Fruit fly (Drosophila melanogaster): ENCODE data around the gene CG11563.
A peak's percentile ranks its signal among the peaks of the same experiment; 100 is the strongest.

Gene CG11563

dm6 chr3R:31744044-31744652 lies 7.3 kb downstream of the CG11563 start, which contains the start of gene CG1896 (continued):
- peak; percentile 26 for TF ChIP-seq fd96Cb (tag; optimal IDR thresholded peaks at IDR 0.05)
- TF ChIP-seq ken (GFP tag; IDR thresholded peaks at IDR 0.05): peak; percentile 67; the same call in 2 of the 3 replicates
- no peak for TF ChIP-seq kni (GFP tag; optimal IDR thresholded peaks at IDR 0.05)
- TF ChIP-seq CG12155 (GFP tag; optimal IDR thresholded peaks at IDR 0.05): peak; percentile 38
- TF ChIP-seq CG1602 (GFP tag; optimal IDR thresholded peaks at IDR 0.05): peak; percentile 41
- no peak for TF ChIP-seq Bgb (GFP tag; IDR thresholded peaks at IDR 0.05; ENCODE audit: partially characterized antibody)
- peak; percentile 56 for TF ChIP-seq Ptx1 (GFP tag; IDR thresholded peaks at IDR 0.05)
- peak; percentile 45 for TF ChIP-seq CG30403 (GFP tag; optimal IDR thresholded peaks at IDR 0.05)
- TF ChIP-seq grau (tag; optimal IDR thresholded peaks at IDR 0.05): peak; percentile 29
- TF ChIP-seq hkb (optimal IDR thresholded peaks at IDR 0.05): no peak
- peak; percentile 52; the same call in 1 of the 2 replicates for TF ChIP-seq hkb (GFP tag; IDR thresholded peaks at IDR 0.05)

- TF ChIP-seq amos (GFP tag; IDR thresholded peaks at IDR 0.05; ENCODE audit: partially characterized antibody) (peak; percentile 25; the same call in 1 of the 2 replicates), CG6272 (GFP tag; IDR thresholded peaks at IDR 0.05) (no peak), ara (GFP tag; IDR thresholded peaks at IDR 0.05) (no peak), CG6689 (GFP tag; IDR thresholded peaks at IDR 0.05) (no peak), Fer1 (GFP tag; optimal IDR thresholded peaks at IDR 0.05) (no peak), bsh (GFP tag; optimal IDR thresholded peaks at IDR 0.05) (no peak), CG4854 (GFP tag; optimal IDR thresholded peaks at IDR 0.05) (no peak), inv (GFP tag; IDR thresholded peaks at IDR 0.05; ENCODE audit: partially characterized antibody) (no peak), unc-4 (GFP tag; IDR thresholded peaks at IDR 0.05; ENCODE audit: partially characterized antibody) (0 out of 2 replicates have a peak, but pooled peaks have one; percentile 18), Ssrp (tag; optimal IDR thresholded peaks at IDR 0.05) (no peak), CG10959 (GFP tag; IDR thresholded peaks at IDR 0.05) (no peak), cas (GFP tag; IDR thresholded peaks at IDR 0.05) (no peak), CG1603 (tag; optimal IDR thresholded peaks at IDR 0.05) (peak; percentile 60), Dad (GFP tag; optimal IDR thresholded peaks at IDR 0.05) (no peak), Awh (GFP tag; IDR thresholded peaks at IDR 0.05) (no peak), lab (GFP tag; optimal IDR thresholded peaks at IDR 0.05) (no peak), CG8924 (tag; optimal IDR thresholded peaks at IDR 0.05) (peak; percentile 49), CG5180 (GFP tag; optimal IDR thresholded peaks at IDR 0.05) (no peak), pan (optimal IDR thresholded peaks at IDR 0.05) (no peak), pan (GFP tag; optimal IDR thresholded peaks at IDR 0.05 in 1 of 2, IDR thresholded peaks at IDR 0.05 in 1 of 2) (no peak), CG18619 (GFP tag; optimal IDR thresholded peaks at IDR 0.05) (no peak), CG13296 (GFP tag; optimal IDR thresholded peaks at IDR 0.05) (no peak), Max (GFP tag; optimal IDR thresholded peaks at IDR 0.05) (peak; percentile 48), CG15696 (tag; optimal IDR thresholded peaks at IDR 0.05) (no peak), trh (GFP tag; optimal IDR thresholded peaks at IDR 0.05) (no peak), odd (GFP tag; optimal IDR thresholded peaks at IDR 0.05) (no peak), gem (tag; optimal IDR thresholded peaks at IDR 0.05) (no peak), en (GFP tag; optimal IDR thresholded peaks at IDR 0.05) (no peak), Hmx (GFP tag; optimal IDR thresholded peaks at IDR 0.05) (no peak), vvl (GFP tag; IDR thresholded peaks at IDR 0.05) (peak; percentile 16; the same call in 1 of the 2 replicates), Sry-δ (GFP tag; optimal IDR thresholded peaks at IDR 0.05) (peak; percentile 26), ssp (GFP tag; IDR thresholded peaks at IDR 0.05) (no peak), CG13287 (GFP tag; IDR thresholded peaks at IDR 0.05; ENCODE audit: partially characterized antibody) (peak; percentile 23; the same call in 1 of the 2 replicates), Nf-YA (GFP tag; IDR thresholded peaks at IDR 0.05) (no peak), CG32772 (GFP tag; IDR thresholded peaks at IDR 0.05) (no peak), her (GFP tag; optimal IDR thresholded peaks at IDR 0.05) (peak; percentile 77), CG6683 (GFP tag; optimal IDR thresholded peaks at IDR 0.05) (no peak), schlank (tag; optimal IDR thresholded peaks at IDR 0.05) (no peak), CG12155 (GFP tag; optimal IDR thresholded peaks at IDR 0.05) (no peak)
Observed at dm6 chr3R:31745629-31746081, 8.8 kb downstream of the CG11563 start, which contains the start of gene awd. TSS of gene awd (minus strand) at chr3R:31746077.
